Fruit fly (Drosophila melanogaster): ENCODE data around the gene nau.

nau gene

dm6 chr3R:23734573-23735404 is 16.6 kb upstream of the nau start (continued):
- TF ChIP-seq dsx (GFP tag; optimal IDR thresholded peaks at IDR 0.05; ENCODE audit: poor library complexity, severe bottlenecking) (peak; percentile 32), CG6792 (GFP tag; optimal IDR thresholded peaks at IDR 0.05) (peak; percentile 40), CG11294 (GFP tag; IDR thresholded peaks at IDR 0.05) (no peak), Lpt (GFP tag; optimal IDR thresholded peaks at IDR 0.05) (peak; percentile 19), Sox15 (GFP tag; optimal IDR thresholded peaks at IDR 0.05) (no peak), fd85E (GFP tag; optimal IDR thresholded peaks at IDR 0.05) (no peak), Hr39 (GFP tag; optimal IDR thresholded peaks at IDR 0.05) (no peak), Ets21C (GFP tag; optimal IDR thresholded peaks at IDR 0.05) (no peak), Sox14 (GFP tag; optimal IDR thresholded peaks at IDR 0.05) (no peak), Smox (GFP tag; optimal IDR thresholded peaks at IDR 0.05) (no peak), CG8319 (GFP tag; optimal IDR thresholded peaks at IDR 0.05) (no peak), Hr38 (GFP tag; optimal IDR thresholded peaks at IDR 0.05) (no peak), eg (GFP tag; IDR thresholded peaks at IDR 0.05) (peak; percentile 65), Eip75B (GFP tag; optimal IDR thresholded peaks at IDR 0.05) (peak; percentile 37), CG32006 (GFP tag; optimal IDR thresholded peaks at IDR 0.05) (peak; percentile 76), CG34406 (GFP tag; optimal IDR thresholded peaks at IDR 0.05) (peak; percentile 35), CG6854 (GFP tag; optimal IDR thresholded peaks at IDR 0.05) (no peak), CG4318 (GFP tag; optimal IDR thresholded peaks at IDR 0.05) (peak; percentile 29), net (GFP tag; optimal IDR thresholded peaks at IDR 0.05) (peak; percentile 38), salr (GFP tag; optimal IDR thresholded peaks at IDR 0.05) (peak in 1 of 2 experiments; percentile 38), esn (GFP tag; optimal IDR thresholded peaks at IDR 0.05) (no peak), CG1621 (tag; optimal IDR thresholded peaks at IDR 0.05) (no peak), lz (GFP tag; optimal IDR thresholded peaks at IDR 0.05) (no peak), CG6276 (GFP tag; optimal IDR thresholded peaks at IDR 0.05) (peak; percentile 71), vri (GFP tag; optimal IDR thresholded peaks at IDR 0.05) (no peak), spab (GFP tag; optimal IDR thresholded peaks at IDR 0.05) (peak; percentile 26), topi (GFP tag; optimal IDR thresholded peaks at IDR 0.05) (no peak)

dm6 chr3R:23733771-23734170 is 15.6 kb upstream of the nau start:
- TF ChIP-seq Eip75B (GFP tag; optimal IDR thresholded peaks at IDR 0.05) (no peak), Blimp-1 (GFP tag; optimal IDR thresholded peaks at IDR 0.05) (no peak), salr (GFP tag; optimal IDR thresholded peaks at IDR 0.05) (no peak), CG6276 (GFP tag; optimal IDR thresholded peaks at IDR 0.05) (no peak), CG6163 (GFP tag; IDR thresholded peaks at IDR 0.05) (no peak), Sox14 (GFP tag; optimal IDR thresholded peaks at IDR 0.05) (no peak), spab (GFP tag; optimal IDR thresholded peaks at IDR 0.05) (no peak), dac (GFP tag; optimal IDR thresholded peaks at IDR 0.05) (no peak), Sox102F (GFP tag; optimal IDR thresholded peaks at IDR 0.05) (no peak), CG10631 (GFP tag; optimal IDR thresholded peaks at IDR 0.05) (no peak), CG6854 (GFP tag; optimal IDR thresholded peaks at IDR 0.05) (no peak), fkh (GFP tag; optimal IDR thresholded peaks at IDR 0.05) (no peak)

dm6 chr3R:23732990-23733512 is 14.9 kb upstream of the nau start, which contains the start of the genes Hmgcr and Rpn9:
Gene Hmgcr, plus strand, starts transcription at chr3R:23733324.
Gene Rpn9, minus strand, starts transcription at chr3R:23733462.
- peak; percentile 1 for TF ChIP-seq fkh (GFP tag; optimal IDR thresholded peaks at IDR 0.05)
- TF ChIP-seq CG6854 (GFP tag; optimal IDR thresholded peaks at IDR 0.05): peak; percentile 22
- peak; percentile 2 for TF ChIP-seq Eip75B (GFP tag; optimal IDR thresholded peaks at IDR 0.05)
- no peak for TF ChIP-seq CG7368 (GFP tag; optimal IDR thresholded peaks at IDR 0.05)
- TF ChIP-seq Sox102F (GFP tag; optimal IDR thresholded peaks at IDR 0.05): no peak
- peak; percentile 23 for TF ChIP-seq esn (GFP tag; optimal IDR thresholded peaks at IDR 0.05)
- TF ChIP-seq Gug (GFP tag; IDR thresholded peaks at IDR 0.05): no peak
- no peak for TF ChIP-seq fd59A (GFP tag; optimal IDR thresholded peaks at IDR 0.05)
- no peak for TF ChIP-seq CG34406 (GFP tag; optimal IDR thresholded peaks at IDR 0.05)
- TF ChIP-seq fd85E (GFP tag; optimal IDR thresholded peaks at IDR 0.05): no peak
- TF ChIP-seq Lpt (GFP tag; optimal IDR thresholded peaks at IDR 0.05): no peak
- no peak for TF ChIP-seq Sox15 (GFP tag; optimal IDR thresholded peaks at IDR 0.05)
- no peak for TF ChIP-seq CG10631 (GFP tag; optimal IDR thresholded peaks at IDR 0.05)
- peak; percentile 10; the same call in 1 of the 3 replicates for TF ChIP-seq eg (GFP tag; IDR thresholded peaks at IDR 0.05)
- TF ChIP-seq net (GFP tag; optimal IDR thresholded peaks at IDR 0.05): no peak
- no peak for TF ChIP-seq CG6276 (GFP tag; optimal IDR thresholded peaks at IDR 0.05)
- TF ChIP-seq CG8632 (GFP tag; optimal IDR thresholded peaks at IDR 0.05): no peak
- TF ChIP-seq Ets21C (GFP tag; optimal IDR thresholded peaks at IDR 0.05): no peak
- no peak for TF ChIP-seq Blimp-1 (GFP tag; optimal IDR thresholded peaks at IDR 0.05)
- TF ChIP-seq lz (GFP tag; optimal IDR thresholded peaks at IDR 0.05): no peak
- no peak; the same call in 1 of the 2 replicates for TF ChIP-seq CG15336 (GFP tag; IDR thresholded peaks at IDR 0.05)
- TF ChIP-seq pdm3 (GFP tag; optimal IDR thresholded peaks at IDR 0.05): no peak
- no peak for TF ChIP-seq Hr4 (GFP tag; optimal IDR thresholded peaks at IDR 0.05)
- TF ChIP-seq CG32006 (GFP tag; optimal IDR thresholded peaks at IDR 0.05): no peak
- TF ChIP-seq CG3032 (tag; optimal IDR thresholded peaks at IDR 0.05): no peak
- TF ChIP-seq svp (GFP tag): no peak
- TF ChIP-seq CG1621 (tag; optimal IDR thresholded peaks at IDR 0.05): no peak
- no peak for TF ChIP-seq Met (GFP tag; optimal IDR thresholded peaks at IDR 0.05)
- no peak for TF ChIP-seq CG8119 (GFP tag; IDR thresholded peaks at IDR 0.05)
